Fruit fly (Drosophila melanogaster) whole organism, embryonic: Measurements from ENCODE around the gene Atg8b.

Source experiments
- Ada2b ChIP-seq: fragments of 200-800 bp; sonication (Bioruptor generic); IDR thresholded peaks from 2 replicates; pipeline ENCODE4 v1.3.6; 2022; ENCODE audit warnings: missing biosample characterization, missing genetic modification characterization
- Antp ChIP-seq: fragments of 200-800 bp; sonication (Bioruptor generic); optimal IDR thresholded peaks from 3 replicates; lab custom pipeline; 2016; ENCODE audit warnings: missing biosample characterization, missing genetic modification characterization
- Atf6 ChIP-seq: fragments of 200-800 bp; sonication (Bioruptor generic); IDR thresholded peaks from 2 replicates; pipeline ENCODE4 v1.3.6; 2022; ENCODE audit warnings: missing biosample characterization, missing genetic modification characterization
- Blimp-1 ChIP-seq: fragments of 200-800 bp; sonication (Bioruptor generic); optimal IDR thresholded peaks from 3 replicates; lab custom pipeline; 2018; ENCODE audit warnings: missing biosample characterization, missing genetic modification characterization, mild to moderate bottlenecking, moderate library complexity, missing genetic modification reagents
- CG12071 ChIP-seq: fragments of 200-800 bp; sonication (Bioruptor generic); optimal IDR thresholded peaks from 3 replicates; lab custom pipeline; 2018; ENCODE audit warnings: missing biosample characterization, mild to moderate bottlenecking, missing genetic modification characterization
- CG15601 ChIP-seq: fragments of 200-800 bp; sonication (Bioruptor generic); optimal IDR thresholded peaks from 3 replicates; lab custom pipeline; 2019; ENCODE audit warnings: missing biosample characterization, mild to moderate bottlenecking, missing genetic modification characterization, moderate library complexity
- CG18599 ChIP-seq: fragments of 200-800 bp; sonication (Bioruptor generic); optimal IDR thresholded peaks from 3 replicates; lab custom pipeline; 2017; ENCODE audit warnings: missing biosample characterization, missing genetic modification characterization, mild to moderate bottlenecking, moderate library complexity, missing genetic modification reagents
- CG2199 ChIP-seq: fragments of 200-800 bp; sonication (Bioruptor generic); IDR thresholded peaks from 3 replicates; pipeline ENCODE4 v1.3.6; 2022; ENCODE audit warnings: missing biosample characterization, missing genetic modification characterization
- CG2712 ChIP-seq: fragments of 200-800 bp; optimal IDR thresholded peaks from 3 replicates; lab custom pipeline; 2019; ENCODE audit warnings: missing biosample characterization, mild to moderate bottlenecking, missing genetic modification characterization, moderate library complexity
- CG32767 ChIP-seq: fragments of 200-800 bp; sonication (Bioruptor generic); IDR thresholded peaks from 2 replicates; pipeline ENCODE4 v1.3.6; 2022; ENCODE audit warnings: missing biosample characterization, missing genetic modification characterization
- CG4360 ChIP-seq: fragments of 200-800 bp; sonication (Bioruptor generic); IDR thresholded peaks from 2 replicates; pipeline ENCODE4 v1.3.6; 2022; ENCODE audit warnings: missing biosample characterization, missing genetic modification characterization
- CG8478 ChIP-seq: fragments of >200 bp; optimal IDR thresholded peaks from 2 replicates; lab custom pipeline; 2018
- CG8765 ChIP-seq: fragments of 200-800 bp; sonication (Bioruptor generic); IDR thresholded peaks from 2 replicates; pipeline ENCODE4 v1.3.6; 2022; ENCODE audit warnings: missing biosample characterization, missing genetic modification characterization
- CG8924 ChIP-seq: fragments of 200-800 bp; optimal IDR thresholded peaks from 3 replicates; lab custom pipeline; 2019; ENCODE audit warnings: missing biosample characterization, mild to moderate bottlenecking, missing genetic modification characterization, moderate library complexity
- Dbx ChIP-seq: fragments of 200-800 bp; sonication (Bioruptor generic); IDR thresholded peaks from 3 replicates; pipeline ENCODE4 v1.3.6; 2022; ENCODE audit warnings: missing biosample characterization, missing genetic modification characterization
- Deaf1 ChIP-seq: fragments of 200-800 bp; optimal IDR thresholded peaks from 3 replicates; lab custom pipeline; 2019; ENCODE audit warnings: missing biosample characterization, mild to moderate bottlenecking, missing genetic modification characterization, moderate library complexity
- H15 ChIP-seq: fragments of 200-800 bp; sonication (Bioruptor generic); IDR thresholded peaks from 3 replicates; pipeline ENCODE4 v1.3.6; 2022; ENCODE audit warnings: missing biosample characterization, missing genetic modification characterization
- Hmx ChIP-seq: fragments of 200-800 bp; sonication (Bioruptor generic); optimal IDR thresholded peaks from 2 replicates; lab custom pipeline; 2016; ENCODE audit warnings: missing biosample characterization, missing genetic modification characterization
- Lpt ChIP-seq: fragments of >200 bp; optimal IDR thresholded peaks from 2 replicates; lab custom pipeline; 2018; ENCODE audit warnings: missing biosample characterization, missing genetic modification characterization
- Sry-β ChIP-seq: fragments of 200-800 bp; sonication (Bioruptor generic); optimal IDR thresholded peaks from 2 replicates; lab custom pipeline; 2018; ENCODE audit warnings: missing biosample characterization, mild to moderate bottlenecking, missing genetic modification characterization, moderate library complexity
- Xbp1 ChIP-seq: fragments of 200-800 bp; sonication (Bioruptor generic); optimal IDR thresholded peaks from 3 replicates; lab custom pipeline; 2016; ENCODE audit warnings: missing biosample characterization, mild to moderate bottlenecking, missing genetic modification characterization
- YL-1 ChIP-seq: fragments of 200-800 bp; sonication (Bioruptor generic); optimal IDR thresholded peaks from 3 replicates; lab custom pipeline; 2017; ENCODE audit warnings: missing biosample characterization, mild to moderate bottlenecking, missing genetic modification characterization
- ash1 ChIP-seq: fragments of 200-800 bp; sonication (Bioruptor generic); optimal IDR thresholded peaks from 2 replicates; lab custom pipeline; 2018; ENCODE audit warnings: missing biosample characterization, mild to moderate bottlenecking, missing genetic modification characterization
- cad ChIP-seq: fragments of >200 bp; optimal IDR thresholded peaks from 2 replicates; lab custom pipeline; 2017; ENCODE audit warnings: missing biosample characterization, missing genetic modification characterization
- cwo ChIP-seq: fragments of 200-800 bp; sonication (Bioruptor generic); optimal IDR thresholded peaks from 3 replicates; lab custom pipeline; 2017; ENCODE audit warnings: missing biosample characterization, missing genetic modification characterization, mild to moderate bottlenecking, moderate library complexity, missing genetic modification reagents
- fru ChIP-seq: fragments of >200 bp; optimal IDR thresholded peaks from 2 replicates; lab custom pipeline; 2017
- insv ChIP-seq, 2 experiments: fragments of 200-800 bp; sonication (Bioruptor generic); optimal IDR thresholded peaks; 3 replicates each; lab custom pipeline; 2016 to 2018; ENCODE audit warnings: missing biosample characterization in 2 of 2, missing genetic modification characterization in 2 of 2
- lov ChIP-seq, 2 experiments: fragments of 200-800 bp in 1 of 2; fragments of >200 bp in 1 of 2; sonication (Bioruptor generic) in 1 of 2; IDR thresholded peaks in 1 of 2; optimal IDR thresholded peaks in 1 of 2; 2 replicates in 1 of 2; 3 replicates in 1 of 2; pipeline versions ENCODE4 v1.3.6 to Lab custom; 2017 to 2022; ENCODE audit warnings: missing biosample characterization in 1 of 2, missing genetic modification characterization in 1 of 2
- mam ChIP-seq: fragments of 200-800 bp; sonication (Bioruptor generic); optimal IDR thresholded peaks from 3 replicates; lab custom pipeline; 2016; ENCODE audit warnings: missing biosample characterization, missing genetic modification characterization
- nerfin-1 ChIP-seq: fragments of 200-800 bp; sonication (Bioruptor generic); optimal IDR thresholded peaks from 3 replicates; lab custom pipeline; 2019; ENCODE audit warnings: missing biosample characterization, mild to moderate bottlenecking, missing genetic modification characterization, moderate library complexity
- onecut ChIP-seq: fragments of 200-800 bp; sonication (Bioruptor generic); IDR thresholded peaks from 2 replicates; pipeline ENCODE4 v1.3.6; 2022; ENCODE audit warnings: missing biosample characterization, missing genetic modification characterization
- prd ChIP-seq, 3 experiments: fragments of >200 bp in 2 of 3; fragments of 200-800 bp in 1 of 3; sonication (Bioruptor generic) in 1 of 3; optimal IDR thresholded peaks in 2 of 3; IDR thresholded peaks in 1 of 3; 2 replicates in 2 of 3; 3 replicates in 1 of 3; pipeline versions ENCODE4 v1.3.6 to Lab custom; 2017 to 2022; ENCODE audit warnings: missing biosample characterization in 1 of 3, missing genetic modification characterization in 1 of 3
- row ChIP-seq: fragments of 200-800 bp; sonication (Bioruptor generic); IDR thresholded peaks from 3 replicates; pipeline ENCODE4 v1.3.6; 2022; ENCODE audit warnings: missing biosample characterization, missing genetic modification characterization
- sens ChIP-seq: fragments of 200-800 bp; sonication (Bioruptor generic); peaks from one replicate; lab custom pipeline; 2016; ENCODE audit warnings: missing biosample characterization, missing genetic modification characterization
- stwl ChIP-seq: fragments of 200-800 bp; sonication (Bioruptor generic); optimal IDR thresholded peaks from 3 replicates; lab custom pipeline; 2018; ENCODE audit warnings: missing biosample characterization, mild to moderate bottlenecking, missing genetic modification characterization, moderate library complexity
- unc-4 ChIP-seq: fragments of 200-800 bp; sonication (Bioruptor generic); IDR thresholded peaks from 2 replicates; pipeline ENCODE4 v1.3.6; 2022; ENCODE audit warnings: missing biosample characterization, missing genetic modification characterization; ENCODE audit not compliant: partially characterized antibody
- vfl ChIP-seq: fragments of 200-800 bp; sonication (Bioruptor generic); optimal IDR thresholded peaks from 2 replicates; lab custom pipeline; 2016; ENCODE audit warnings: missing biosample characterization, missing genetic modification characterization

Gene Atg8b

DNA sequence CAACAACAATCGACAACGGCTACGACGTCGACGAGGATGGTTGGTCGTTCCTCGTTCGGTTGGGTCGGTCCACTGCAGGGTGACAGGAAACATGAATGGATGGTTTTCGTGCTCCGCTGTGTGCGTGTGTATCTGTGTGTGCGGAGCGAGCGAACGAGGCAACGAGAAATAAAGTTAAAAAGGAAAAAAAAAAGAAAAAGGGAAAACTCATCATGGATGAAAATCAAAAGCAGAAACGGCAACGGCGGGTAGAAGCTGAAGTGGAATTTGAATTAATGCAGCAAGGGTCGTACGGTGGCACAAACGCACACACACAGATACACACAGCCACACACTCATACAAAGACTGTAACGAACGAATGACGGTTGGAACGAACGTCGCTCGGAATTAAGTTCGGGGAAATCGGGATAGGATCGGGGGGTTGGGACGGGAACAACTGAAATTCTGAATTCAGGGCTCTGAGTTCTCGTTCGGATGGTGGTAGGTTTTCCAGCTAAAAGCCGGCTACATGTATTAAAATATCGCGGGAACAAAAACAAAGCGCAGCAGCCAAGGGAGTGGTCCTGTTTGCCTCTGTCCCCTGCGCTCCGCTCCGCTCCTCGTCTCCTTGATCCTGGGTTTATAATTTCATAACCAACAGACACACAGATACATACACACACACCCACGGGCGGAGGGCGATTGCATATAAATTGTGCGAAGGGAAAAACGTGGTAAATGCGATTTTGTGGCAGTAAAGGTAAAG is 13.8 kb downstream of the Atg8b start (continued):
- TF ChIP-seq Deaf1 (tag; lab: Kevin White, UChicago) (peak; percentile 93), sens (GFP tag; lab: Kevin White, UChicago) (no peak), CG8478 (lab: Kevin White, UChicago) (peak; percentile 7), mam (GFP tag; lab: Kevin White, UChicago) (no peak), Antp (GFP tag; lab: Kevin White, UChicago) (no peak), cad (GFP tag; lab: Kevin White, UChicago) (peak; percentile 12), nerfin-1 (tag; lab: Kevin White, UChicago) (peak; percentile 62), CG15601 (tag; lab: Kevin White, UChicago) (no peak), CG2199 (GFP tag; lab: Robert Waterston, UW) (0 out of 3 replicates have a peak, but pooled peaks have one; percentile 17), Lpt (peak; percentile 26), lov (optimal IDR thresholded peaks at IDR 0.05; lab: Kevin White, UChicago) (no peak), lov (GFP tag; IDR thresholded peaks at IDR 0.05; lab: Robert Waterston, UW) (0 out of 3 replicates have a peak, but pooled peaks have one; percentile 62), Blimp-1 (GFP tag; lab: Kevin White, UChicago) (peak; percentile 52), stwl (tag; lab: Kevin White, UChicago) (no peak), CG8765 (GFP tag; lab: Robert Waterston, UW) (0 out of 2 replicates have a peak, but pooled peaks have one; percentile 38), CG4360 (GFP tag; lab: Robert Waterston, UW) (peak; percentile 73), insv (GFP tag; optimal IDR thresholded peaks at IDR 0.05; lab: Kevin White, UChicago) (peak in 1 of 2 experiments; percentile 22), H15 (GFP tag; lab: Robert Waterston, UW) (0 out of 3 replicates have a peak, but pooled peaks have one; percentile 13), Xbp1 (no peak), CG32767 (GFP tag; lab: Robert Waterston, UW) (peak; percentile 30; the same call in 1 of the 2 replicates), CG18599 (GFP tag; lab: Kevin White, UChicago) (no peak), cwo (GFP tag; lab: Kevin White, UChicago) (no peak)

DNA sequence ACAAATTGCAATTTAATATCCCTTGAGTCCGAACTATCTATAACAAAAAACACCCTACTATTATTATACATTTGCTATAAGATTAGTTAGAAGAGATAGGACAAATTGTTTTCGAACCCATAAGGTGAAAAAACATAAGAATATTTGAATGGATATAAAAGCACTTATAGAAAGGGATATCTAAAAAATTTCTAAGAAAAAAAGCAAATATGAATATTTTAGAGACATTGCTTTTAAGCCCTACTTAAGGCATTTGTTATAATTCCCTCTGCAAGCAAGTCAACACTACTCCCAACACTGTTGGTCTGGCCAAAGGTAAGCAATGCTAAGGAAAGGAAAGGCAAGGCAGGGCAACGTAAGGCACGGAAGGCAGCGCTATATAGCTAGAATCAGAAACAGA is 14.4 kb downstream of the Atg8b start:
- no peak for TF ChIP-seq unc-4 (GFP tag; lab: Robert Waterston, UW)
- no peak for TF ChIP-seq Ada2b (GFP tag; lab: Robert Waterston, UW)
- TF ChIP-seq prd (optimal IDR thresholded peaks at IDR 0.05; lab: Kevin White, UChicago), result no peak
- 0 out of 3 replicates have a peak, but pooled peaks have one; percentile 10 for TF ChIP-seq prd (GFP tag; IDR thresholded peaks at IDR 0.05; lab: Robert Waterston, UW)
- TF ChIP-seq CG8924, result peak; percentile 2
- no peak for TF ChIP-seq fru
- no peak for TF ChIP-seq CG12071 (GFP tag; lab: Kevin White, UChicago)
- peak; percentile 75 for TF ChIP-seq sens (GFP tag; lab: Kevin White, UChicago)
- no peak for TF ChIP-seq ash1 (GFP tag; lab: Kevin White, UChicago)
- TF ChIP-seq Dbx (GFP tag; lab: Robert Waterston, UW), result no peak
- TF ChIP-seq row (GFP tag; lab: Robert Waterston, UW), result peak; percentile 41
- TF ChIP-seq CG2712 (tag; lab: Kevin White, UChicago), result no peak
- TF ChIP-seq Sry-β (GFP tag; lab: Kevin White, UChicago), result peak; percentile 83
- no peak for TF ChIP-seq onecut (GFP tag; lab: Robert Waterston, UW)
- TF ChIP-seq Atf6, result no peak
- no peak for TF ChIP-seq vfl
- no peak for TF ChIP-seq Hmx (GFP tag; lab: Kevin White, UChicago)
- no peak for TF ChIP-seq YL-1 (GFP tag; lab: Kevin White, UChicago)
- TF ChIP-seq, all 482 proteins: peak for 5
